Worm (Caenorhabditis elegans) whole organism, L1 larva: ENCODE measurements around the gene F09C6.13.
A peak's percentile ranks its signal among the peaks of the same experiment; 100 is the strongest.

Source experiments
- C04F5.9 ChIP-seq: sonication (generic microtip); optimal IDR thresholded peaks from 2 replicates; lab custom pipeline; 2016; ENCODE audit warnings: missing genetic modification characterization, missing compliant biosample characterization
- C34B4.2 ChIP-seq: sonication (generic microtip); optimal IDR thresholded peaks from 2 replicates; lab custom pipeline; 2017; ENCODE audit warnings: mild to moderate bottlenecking, missing genetic modification characterization, missing compliant biosample characterization
- alr-1 ChIP-seq: fragments of 200-800 bp; sonication (Bioruptor generic); optimal IDR thresholded peaks from 2 replicates; lab custom pipeline; 2018; ENCODE audit warnings: borderline replicate concordance, mild to moderate bottlenecking, missing genetic modification characterization, missing compliant biosample characterization
- blmp-1 ChIP-seq: fragments of 150-350 bp; optimal IDR thresholded peaks from 2 replicates; lab custom pipeline; 2014; ENCODE audit warnings: missing biosample characterization, missing genetic modification characterization
- ceh-8 ChIP-seq: fragments of 200-800 bp; sonication (Bioruptor generic); optimal IDR thresholded peaks from 2 replicates; lab custom pipeline; 2018; ENCODE audit warnings: mild to moderate bottlenecking, missing genetic modification characterization, moderate library complexity, missing compliant biosample characterization
- ceh-82 ChIP-seq, 3 experiments: fragments of 150-350 bp in 1 of 3; sonication (generic microtip) in 2 of 3; optimal IDR thresholded peaks; 2 replicates each; lab custom pipeline; 2014 to 2017; ENCODE audit warnings: missing biosample characterization in 3 of 3, missing genetic modification characterization in 3 of 3
- ceh-88 ChIP-seq: fragments of 200-800 bp; sonication (Bioruptor generic); IDR thresholded peaks from 2 replicates; pipeline ENCODE4 v1.3.6; 2022; ENCODE audit warnings: missing genetic modification characterization, missing compliant biosample characterization
- dsc-1 ChIP-seq: sonication (generic microtip); optimal IDR thresholded peaks from 2 replicates; lab custom pipeline; 2016; ENCODE audit warnings: mild to moderate bottlenecking, missing genetic modification characterization, missing compliant biosample characterization
- efl-1 ChIP-seq, 4 experiments: fragments of 150-350 bp; optimal IDR thresholded peaks in 3 of 4; peaks in 1 of 4; 1 replicate in 1 of 4; 2 replicates in 3 of 4; lab custom pipeline; 2014; ENCODE audit warnings: missing biosample characterization in 2 of 4, missing genetic modification characterization in 2 of 4, missing genetic modification reagents in 2 of 4
- elt-2 ChIP-seq: sonication (generic microtip); optimal IDR thresholded peaks from 2 replicates; lab custom pipeline; 2016; ENCODE audit warnings: missing genetic modification characterization, mild to moderate bottlenecking, inconsistent platforms, missing compliant biosample characterization, missing genetic modification reagents
- fkh-10 ChIP-seq: sonication (generic microtip); optimal IDR thresholded peaks from 2 replicates; lab custom pipeline; 2017; ENCODE audit warnings: missing biosample characterization, missing genetic modification reagents, missing genetic modification characterization
- hlh-17 ChIP-seq: fragments of 200-800 bp; sonication (Bioruptor generic); optimal IDR thresholded peaks from 2 replicates; lab custom pipeline; 2018; ENCODE audit warnings: missing genetic modification characterization, mild to moderate bottlenecking, missing compliant biosample characterization, moderate library complexity, borderline replicate concordance
- lin-14 ChIP-seq: fragments of 200-800 bp; sonication (Bioruptor generic); optimal IDR thresholded peaks from 2 replicates; lab custom pipeline; 2018; ENCODE audit warnings: mild to moderate bottlenecking, missing genetic modification characterization, moderate library complexity, missing compliant biosample characterization
- lir-3 ChIP-seq: sonication (generic microtip); optimal IDR thresholded peaks from 2 replicates; lab custom pipeline; 2016; ENCODE audit warnings: mild to moderate bottlenecking, missing genetic modification characterization, moderate library complexity, missing compliant biosample characterization; ENCODE audit not compliant: poor library complexity
- lsy-2 ChIP-seq, 2 experiments: fragments of 150-350 bp; optimal IDR thresholded peaks; 2 replicates each; lab custom pipeline; 2014; ENCODE audit warnings: missing biosample characterization in 2 of 2, missing genetic modification characterization in 2 of 2
- mef-2 ChIP-seq: fragments of 150-350 bp; optimal IDR thresholded peaks from 2 replicates; lab custom pipeline; 2014; ENCODE audit warnings: missing biosample characterization, missing genetic modification characterization
- mep-1 ChIP-seq: fragments of 150-350 bp; optimal IDR thresholded peaks from 2 replicates; lab custom pipeline; 2014; ENCODE audit warnings: missing biosample characterization, missing genetic modification characterization
- nhr-12 ChIP-seq: sonication (generic microtip); optimal IDR thresholded peaks from 2 replicates; lab custom pipeline; 2017; ENCODE audit warnings: missing biosample characterization, missing genetic modification characterization
- nhr-19 ChIP-seq: fragments of 200-800 bp; sonication (Bioruptor generic); conservative IDR thresholded peaks from 2 replicates; pipeline ENCODE4 v1.3.6; 2022; ENCODE audit warnings: missing genetic modification characterization, missing compliant biosample characterization
- nhr-20 ChIP-seq: sonication (generic microtip); optimal IDR thresholded peaks from 2 replicates; lab custom pipeline; 2016; ENCODE audit warnings: mild to moderate bottlenecking, missing genetic modification characterization, missing compliant biosample characterization
- nhr-76 ChIP-seq: sonication (generic microtip); optimal IDR thresholded peaks from 2 replicates; lab custom pipeline; 2017; ENCODE audit warnings: missing biosample characterization, missing genetic modification characterization
- nhr-77 ChIP-seq: fragments of 150-350 bp; optimal IDR thresholded peaks from 2 replicates; lab custom pipeline; 2014; ENCODE audit warnings: missing biosample characterization, missing genetic modification characterization
- nhr-85 ChIP-seq: sonication (generic microtip); peaks from one replicate; lab custom pipeline; 2016; ENCODE audit warnings: missing genetic modification characterization, inconsistent platforms, missing compliant biosample characterization
- pqm-1 ChIP-seq: sonication (generic microtip); optimal IDR thresholded peaks from 3 replicates; lab custom pipeline; 2017; ENCODE audit warnings: missing biosample characterization, missing genetic modification characterization
- rnt-1 ChIP-seq: sonication (generic microtip); optimal IDR thresholded peaks from 2 replicates; lab custom pipeline; 2016; ENCODE audit warnings: mild to moderate bottlenecking, missing genetic modification characterization, moderate library complexity, missing compliant biosample characterization
- skn-1 ChIP-seq: fragments of 150-350 bp; optimal IDR thresholded peaks from 2 replicates; lab custom pipeline; 2014; ENCODE audit warnings: missing biosample characterization, missing genetic modification characterization
- snu-23 ChIP-seq: sonication (generic microtip); optimal IDR thresholded peaks from 2 replicates; lab custom pipeline; 2016; ENCODE audit warnings: missing genetic modification characterization, missing compliant biosample characterization
- sptf-1 ChIP-seq: fragments of 150-350 bp; optimal IDR thresholded peaks from 2 replicates; lab custom pipeline; 2014; ENCODE audit warnings: missing biosample characterization, missing genetic modification characterization
- tbx-2 ChIP-seq: sonication (generic microtip); optimal IDR thresholded peaks from 2 replicates; lab custom pipeline; 2016; ENCODE audit warnings: missing genetic modification characterization, missing compliant biosample characterization
- unc-130 ChIP-seq: fragments of 150-350 bp; optimal IDR thresholded peaks from 2 replicates; lab custom pipeline; 2017; ENCODE audit warnings: missing biosample characterization, missing genetic modification characterization, inconsistent platforms
- unc-62 ChIP-seq: fragments of 150-350 bp; optimal IDR thresholded peaks from 2 replicates; lab custom pipeline; 2014; ENCODE audit warnings: missing biosample characterization, missing genetic modification reagents, missing genetic modification characterization
- ztf-4 ChIP-seq: fragments of 150-350 bp; optimal IDR thresholded peaks from 2 replicates; lab custom pipeline; 2014; ENCODE audit warnings: missing biosample characterization, missing genetic modification characterization

Gene F09C6.13

DNA sequence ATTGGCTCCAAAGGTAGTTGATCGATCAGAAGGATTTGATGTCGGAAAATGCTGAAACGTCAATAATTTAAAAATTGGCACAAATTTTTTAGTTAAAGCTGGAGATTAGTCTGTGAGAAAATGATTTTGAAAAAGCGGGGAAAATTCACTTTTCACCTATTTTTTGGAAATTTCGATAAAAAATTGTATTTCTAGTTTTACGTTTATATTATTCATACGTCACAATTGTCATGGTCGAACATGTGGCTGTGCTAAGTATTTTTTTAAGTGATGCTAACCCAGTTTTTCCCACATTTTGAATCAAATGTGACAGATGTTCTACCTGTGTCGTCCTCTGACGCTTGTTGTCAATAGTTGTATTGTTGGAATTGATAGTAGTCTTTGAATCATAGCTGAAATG is 5.3 kb upstream of the F09C6.13 start:
- no peak for TF ChIP-seq fkh-10 (GFP tag; lab: Kevin White, UChicago)
- TF ChIP-seq lin-14 (GFP tag; lab: Kevin White, UChicago), result no peak
- no peak for TF ChIP-seq C04F5.9 (tag; lab: Kevin White, UChicago)
- no peak for TF ChIP-seq lir-3 (tag; lab: Kevin White, UChicago)
- no peak for TF ChIP-seq lsy-2 (tag; optimal IDR thresholded peaks at IDR 0.05; lab: Kevin White, UChicago)
- no peak for TF ChIP-seq unc-130

DNA sequence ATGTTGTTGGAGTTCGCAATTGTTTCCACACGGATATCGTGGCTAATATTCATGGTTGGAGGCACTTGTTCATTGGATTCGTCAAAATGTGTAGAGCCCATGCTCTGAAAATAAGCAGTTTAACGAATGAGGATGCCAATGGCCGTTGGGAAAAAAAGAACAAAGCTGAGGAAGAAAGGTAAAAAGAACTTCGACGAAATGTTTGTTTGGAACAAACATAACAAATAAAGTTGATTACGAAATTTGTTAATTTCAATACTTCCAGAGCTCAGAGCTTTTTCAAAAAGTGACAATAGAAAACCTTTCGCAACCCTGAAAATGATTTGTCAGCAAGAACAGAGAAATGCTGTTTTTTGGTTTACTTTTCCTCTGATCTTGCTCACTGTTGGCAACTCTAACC is 4.8 kb upstream of the F09C6.13 start, which contains the start of gene F09C6.3:
TSS of gene F09C6.3 (minus strand) at position 101 of the 400 bp plus-strand sequence.
- TF ChIP-seq hlh-17 (GFP tag; lab: Kevin White, UChicago), result no peak
- TF ChIP-seq tbx-2 (tag; lab: Kevin White, UChicago), result no peak
- no peak for TF ChIP-seq nhr-76
- TF ChIP-seq dsc-1 (tag; lab: Kevin White, UChicago), result no peak
- no peak for TF ChIP-seq sptf-1 (tag; lab: Kevin White, UChicago)
- TF ChIP-seq mef-2 (tag; lab: Kevin White, UChicago), result no peak
- TF ChIP-seq elt-2, result no peak
- TF ChIP-seq C34B4.2, result no peak
- TF ChIP-seq pqm-1 (tag; lab: Kevin White, UChicago), result no peak
- no peak for TF ChIP-seq lsy-2 (tag; optimal IDR thresholded peaks at IDR 0.05; lab: Kevin White, UChicago)
- no peak for TF ChIP-seq fkh-10 (GFP tag; lab: Kevin White, UChicago)
- no peak for TF ChIP-seq nhr-12 (tag; lab: Kevin White, UChicago)
- TF ChIP-seq ztf-4 (tag; lab: Kevin White, UChicago), result no peak
- no peak for TF ChIP-seq efl-1 (optimal IDR thresholded peaks at IDR 0.05; lab: Kevin White, UChicago)
- TF ChIP-seq efl-1 (GFP tag; optimal IDR thresholded peaks at IDR 0.05 in 1 of 2; lab: Kevin White, UChicago), result no peak
- TF ChIP-seq nhr-77 (tag; lab: Kevin White, UChicago), result no peak
- TF ChIP-seq ceh-88 (GFP tag; lab: Robert Waterston, UW), result no peak
- TF ChIP-seq ceh-82 (tag; optimal IDR thresholded peaks at IDR 0.05; lab: Kevin White, UChicago), result no peak
- no peak for TF ChIP-seq rnt-1 (tag; lab: Kevin White, UChicago)
- no peak for TF ChIP-seq alr-1

DNA sequence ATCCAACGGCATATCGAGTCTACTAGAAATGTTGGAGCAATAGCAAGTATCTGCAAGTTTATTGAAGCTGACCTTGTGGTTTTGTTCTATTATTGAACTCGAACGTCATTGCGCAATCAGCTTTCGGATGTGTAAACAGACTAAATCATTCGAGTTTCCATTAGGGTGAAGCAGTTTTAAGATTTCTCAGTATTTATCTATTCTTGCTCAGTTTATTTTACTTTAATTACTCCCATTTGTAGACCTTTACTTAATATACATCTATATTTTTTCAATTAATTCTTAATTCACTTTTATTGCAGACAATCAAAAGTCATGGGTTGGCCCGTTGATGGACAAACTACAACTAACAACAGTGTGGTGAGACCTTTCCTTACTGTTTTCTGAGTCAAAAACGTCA is 4.2 kb upstream of the F09C6.13 start, which contains the start of gene F09C6.14:
TSS of gene F09C6.14 (plus strand) at position 301 of the 400 bp plus-strand sequence.
- TF ChIP-seq nhr-19 (GFP tag; lab: Robert Waterston, UW) (no peak), ztf-4 (tag; lab: Kevin White, UChicago) (no peak), efl-1 (optimal IDR thresholded peaks at IDR 0.05; lab: Kevin White, UChicago) (no peak), efl-1 (GFP tag; optimal IDR thresholded peaks at IDR 0.05 in 1 of 2; lab: Kevin White, UChicago) (no peak), unc-130 (no peak), blmp-1 (tag; lab: Kevin White, UChicago) (no peak), ceh-8 (GFP tag; lab: Kevin White, UChicago) (no peak), nhr-85 (no peak), snu-23 (no peak), mep-1 (tag; lab: Kevin White, UChicago) (no peak)

DNA sequence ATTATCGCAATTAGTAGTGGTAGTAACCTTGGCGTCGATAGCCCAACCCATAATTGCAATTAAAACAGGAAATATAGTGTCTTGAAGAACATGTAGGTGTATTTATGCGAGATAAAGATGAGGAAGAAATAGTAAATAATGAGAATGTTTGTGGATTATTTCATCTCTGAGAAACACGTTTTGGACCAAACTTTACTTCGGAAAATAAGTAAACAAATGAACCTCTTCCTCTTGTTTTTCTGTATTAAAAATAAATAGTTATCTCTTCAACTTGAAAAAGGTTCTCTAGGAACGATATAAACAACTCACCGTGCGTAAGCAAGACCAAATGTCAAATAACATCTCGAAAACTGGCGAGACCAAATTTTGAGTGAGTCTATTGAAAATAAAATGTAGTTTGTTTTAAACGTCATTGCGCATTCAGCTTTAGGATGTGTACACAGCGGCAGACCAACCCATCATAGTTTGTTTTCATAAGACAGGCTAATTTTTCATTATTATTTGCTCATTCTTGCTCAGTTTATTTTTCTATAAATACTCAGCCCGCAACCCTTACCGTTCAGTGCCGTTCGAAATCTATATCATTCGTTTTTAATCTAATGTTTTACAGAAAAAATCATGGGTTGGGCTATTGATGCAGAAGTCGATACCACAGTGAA is 2.5 kb upstream of the F09C6.13 start, which contains the start of the genes F09C6.11 and F09C6.12:
TSS of gene F09C6.11 (minus strand) at position 51 of the 659 bp plus-strand sequence.
TSS of gene F09C6.12 (plus strand) at position 609 of the 659 bp plus-strand sequence.
- TF ChIP-seq skn-1 (tag; lab: Kevin White, UChicago), result no peak
- no peak for TF ChIP-seq lir-3 (tag; lab: Kevin White, UChicago)
- no peak for TF ChIP-seq elt-2
- TF ChIP-seq nhr-20, result peak; percentile 47
- no peak for TF ChIP-seq nhr-76
- peak; percentile 8 for TF ChIP-seq nhr-77 (tag; lab: Kevin White, UChicago)
- TF ChIP-seq unc-62 (GFP tag; lab: Kevin White, UChicago), result no peak
